Worm (Caenorhabditis elegans) whole organism, L4/young adult: ENCODE data around the gene F58A4.2.

Experiments used
- W03F9.2 ChIP-seq: fragments of 150-350 bp; optimal IDR thresholded peaks from 2 replicates; lab custom pipeline; 2014; ENCODE audit warnings: missing biosample characterization, missing genetic modification characterization
- dao-5 ChIP-seq: sonication (generic microtip); optimal IDR thresholded peaks from 2 replicates; lab custom pipeline; 2016; ENCODE audit warnings: missing genotype, missing genetic modification characterization, moderate library complexity, missing compliant biosample characterization
- him-1 ChIP-seq: sonication (generic microtip); optimal IDR thresholded peaks from 2 replicates; lab custom pipeline; 2016; ENCODE audit warnings: missing genotype, missing genetic modification reagents, missing genetic modification characterization, missing compliant biosample characterization

- TF ChIP-seq him-1 (no peak), dao-5 (no peak), W03F9.2 (tag; lab: Kevin White, UChicago) (no peak)
Measured at ce11 chrIII:9582240-9582639, 18.3 kb downstream of the F58A4.2 start, which contains the start of gene C48B4.3.
